Fruit fly (Drosophila melanogaster): Measurements from ENCODE around the gene CG13876.

The CG13876 gene

dm6 chr3L:165981-166788, 39.7 kb upstream of the CG13876 start:
- peak; percentile 27 for TF ChIP-seq CG17806 (tag; optimal IDR thresholded peaks at IDR 0.05)
- peak; percentile 46; the same call in 1 of the 2 replicates for TF ChIP-seq CG12605 (GFP tag; IDR thresholded peaks at IDR 0.05)
- no peak for TF ChIP-seq gl (tag; optimal IDR thresholded peaks at IDR 0.05)
- peak; percentile 59 for TF ChIP-seq Ets98B (GFP tag; IDR thresholded peaks at IDR 0.05)
- TF ChIP-seq fd96Ca (GFP tag; IDR thresholded peaks at IDR 0.05): peak; percentile 57; the same call in 1 of the 3 replicates
- no peak for TF ChIP-seq CG32121 (GFP tag; IDR thresholded peaks at IDR 0.05)
- TF ChIP-seq Pif1B (GFP tag; optimal IDR thresholded peaks at IDR 0.05): no peak
- no peak for TF ChIP-seq rn (GFP tag; IDR thresholded peaks at IDR 0.05)
- TF ChIP-seq CG15710 (tag; optimal IDR thresholded peaks at IDR 0.05): peak; percentile 15
- peak; percentile 68 for TF ChIP-seq Pif1A (GFP tag; optimal IDR thresholded peaks at IDR 0.05)
- no peak for TF ChIP-seq D1 (tag; optimal IDR thresholded peaks at IDR 0.05)
- peak; percentile 55 for TF ChIP-seq CG8159 (tag; optimal IDR thresholded peaks at IDR 0.05)
- no peak for TF ChIP-seq CG14655 (GFP tag; optimal IDR thresholded peaks at IDR 0.05)
- TF ChIP-seq EcR (GFP tag; optimal IDR thresholded peaks at IDR 0.05): peak; percentile 50
- TF ChIP-seq Snoo (tag; optimal IDR thresholded peaks at IDR 0.05): peak; percentile 0
- no peak for TF ChIP-seq CG34367 (tag; optimal IDR thresholded peaks at IDR 0.05)
- no peak for TF ChIP-seq CG10348 (GFP tag; IDR thresholded peaks at IDR 0.05)
- TF ChIP-seq CG8301 (tag; optimal IDR thresholded peaks at IDR 0.05): peak; percentile 49
- peak; percentile 62 for TF ChIP-seq CG13204 (GFP tag; optimal IDR thresholded peaks at IDR 0.05)
- TF ChIP-seq CG4496 (GFP tag; IDR thresholded peaks at IDR 0.05): 0 out of 3 replicates have a peak, but pooled peaks have one; percentile 63
- TF ChIP-seq CG9948 (tag; optimal IDR thresholded peaks at IDR 0.05): peak; percentile 48

dm6 chr3L:166789-167132, 39.2 kb upstream of the CG13876 start:
- no peak for TF ChIP-seq Ets98B (GFP tag; IDR thresholded peaks at IDR 0.05)

dm6 chr3L:171729-172128, 34.2 kb upstream of the CG13876 start:
- no peak for TF ChIP-seq CG15710 (tag; optimal IDR thresholded peaks at IDR 0.05)
- TF ChIP-seq gl (tag; optimal IDR thresholded peaks at IDR 0.05): no peak
- TF ChIP-seq EcR (GFP tag; optimal IDR thresholded peaks at IDR 0.05): no peak
- no peak for TF ChIP-seq Ets98B (GFP tag; IDR thresholded peaks at IDR 0.05)
- no peak for TF ChIP-seq CG9948 (tag; optimal IDR thresholded peaks at IDR 0.05)
- TF ChIP-seq D1 (tag; optimal IDR thresholded peaks at IDR 0.05): no peak
- no peak for TF ChIP-seq rn (GFP tag; IDR thresholded peaks at IDR 0.05)
- no peak for TF ChIP-seq CG4496 (GFP tag; IDR thresholded peaks at IDR 0.05)
- no peak for TF ChIP-seq CG17806 (tag; optimal IDR thresholded peaks at IDR 0.05)
- no peak for TF ChIP-seq CG8301 (tag; optimal IDR thresholded peaks at IDR 0.05)
- no peak for TF ChIP-seq Pif1B (GFP tag; optimal IDR thresholded peaks at IDR 0.05)
- TF ChIP-seq Snoo (tag; optimal IDR thresholded peaks at IDR 0.05): no peak
- TF ChIP-seq Pif1A (GFP tag; optimal IDR thresholded peaks at IDR 0.05): no peak
- TF ChIP-seq CG12605 (GFP tag; IDR thresholded peaks at IDR 0.05): no peak
- TF ChIP-seq CG14655 (GFP tag; optimal IDR thresholded peaks at IDR 0.05): no peak

- TF ChIP-seq Snoo (tag; optimal IDR thresholded peaks at IDR 0.05) (no peak), CG17806 (tag; optimal IDR thresholded peaks at IDR 0.05) (no peak), CG8159 (tag; optimal IDR thresholded peaks at IDR 0.05) (no peak), CG12605 (GFP tag; IDR thresholded peaks at IDR 0.05) (no peak), Ets98B (GFP tag; IDR thresholded peaks at IDR 0.05) (no peak)
Measured at dm6 chr3L:174501-174900, 31.4 kb upstream of the CG13876 start.

- TF ChIP-seq CG8159 (tag; optimal IDR thresholded peaks at IDR 0.05): no peak
- TF ChIP-seq CG4496 (GFP tag; IDR thresholded peaks at IDR 0.05): no peak
- TF ChIP-seq CG12605 (GFP tag; IDR thresholded peaks at IDR 0.05): no peak
- no peak for TF ChIP-seq CG32121 (GFP tag; IDR thresholded peaks at IDR 0.05)
- no peak for TF ChIP-seq EcR (GFP tag; optimal IDR thresholded peaks at IDR 0.05)
- no peak for TF ChIP-seq CG14655 (GFP tag; optimal IDR thresholded peaks at IDR 0.05)
- no peak for TF ChIP-seq CG34367 (tag; optimal IDR thresholded peaks at IDR 0.05)
- no peak for TF ChIP-seq CG9948 (tag; optimal IDR thresholded peaks at IDR 0.05)
- TF ChIP-seq gl (tag; optimal IDR thresholded peaks at IDR 0.05): no peak
- TF ChIP-seq fd96Ca (GFP tag; IDR thresholded peaks at IDR 0.05): no peak
- TF ChIP-seq CG15710 (tag; optimal IDR thresholded peaks at IDR 0.05): no peak
- no peak for TF ChIP-seq Pif1A (GFP tag; optimal IDR thresholded peaks at IDR 0.05)
- TF ChIP-seq Ets98B (GFP tag; IDR thresholded peaks at IDR 0.05): no peak
- no peak for TF ChIP-seq Snoo (tag; optimal IDR thresholded peaks at IDR 0.05)
- TF ChIP-seq CG10348 (GFP tag; IDR thresholded peaks at IDR 0.05): no peak
- no peak for TF ChIP-seq CG13204 (GFP tag; optimal IDR thresholded peaks at IDR 0.05)
Measured at dm6 chr3L:175949-176348, 30.0 kb upstream of the CG13876 start, which contains the start of gene CG7049. CG7049 (minus strand) TSS chr3L:176228.

dm6 chr3L:177938-178337, 28.0 kb upstream of the CG13876 start:
- no peak for TF ChIP-seq CG4496 (GFP tag; IDR thresholded peaks at IDR 0.05)
- TF ChIP-seq CG10348 (GFP tag; IDR thresholded peaks at IDR 0.05): no peak
- no peak for TF ChIP-seq EcR (GFP tag; optimal IDR thresholded peaks at IDR 0.05)
- no peak for TF ChIP-seq CG17806 (tag; optimal IDR thresholded peaks at IDR 0.05)
- TF ChIP-seq CG13204 (GFP tag; optimal IDR thresholded peaks at IDR 0.05): no peak
- no peak for TF ChIP-seq D1 (tag; optimal IDR thresholded peaks at IDR 0.05)
- TF ChIP-seq CG9948 (tag; optimal IDR thresholded peaks at IDR 0.05): no peak
- no peak for TF ChIP-seq rn (GFP tag; IDR thresholded peaks at IDR 0.05)
- TF ChIP-seq CG12605 (GFP tag; IDR thresholded peaks at IDR 0.05): no peak
- TF ChIP-seq Pif1B (GFP tag; optimal IDR thresholded peaks at IDR 0.05): no peak
